Fruit fly (Drosophila melanogaster): ENCODE data around the gene Rbf2.

- no peak for TF ChIP-seq Myc (optimal IDR thresholded peaks at IDR 0.05)
- TF ChIP-seq Sin3A (optimal IDR thresholded peaks at IDR 0.05) = no peak
- no peak for TF ChIP-seq ttk (optimal IDR thresholded peaks at IDR 0.05)
- TF ChIP-seq h (optimal IDR thresholded peaks at IDR 0.05) = no peak
Measured at dm6 chr3R:15927172-15927571, 38.1 kb upstream of the Rbf2 start.
